Worm (Caenorhabditis elegans): ENCODE data around the gene Y43H11AL.1.

Y43H11AL.1 gene

DNA sequence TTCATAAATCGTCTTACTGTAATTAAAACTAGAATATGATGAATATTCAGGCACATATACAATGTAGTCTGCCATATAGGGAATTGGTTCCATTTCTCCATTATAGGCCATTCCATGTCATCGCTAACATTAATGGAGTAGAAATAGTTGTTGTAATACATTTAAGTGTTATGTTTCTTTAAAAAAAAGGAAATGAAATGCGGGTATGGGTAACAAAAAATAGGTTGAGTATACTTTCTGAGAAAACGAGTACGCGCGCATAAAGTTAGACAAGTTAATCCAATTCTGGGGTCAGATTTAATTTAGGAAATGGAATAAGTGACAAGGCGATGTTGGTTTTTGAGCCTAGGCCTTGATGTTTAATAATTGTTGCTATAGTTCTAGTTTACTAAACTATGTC, 58.9 kb downstream of the Y43H11AL.1 start, which contains the start of gene T01D1.7:
TSS of gene T01D1.7 (minus strand) at position 101 of the 400 bp plus-strand sequence.
- no peak for TF ChIP-seq nhr-76 (tag; optimal IDR thresholded peaks at IDR 0.05)
- no peak for TF ChIP-seq eor-1 (tag; optimal IDR thresholded peaks at IDR 0.05)
- no peak for TF ChIP-seq ama-1 (optimal IDR thresholded peaks at IDR 0.05)
- no peak for TF ChIP-seq tbx-2 (tag; optimal IDR thresholded peaks at IDR 0.05)
- no peak for TF ChIP-seq unc-62 (GFP tag; optimal IDR thresholded peaks at IDR 0.05)
- no peak for TF ChIP-seq nhr-25 (tag; optimal IDR thresholded peaks at IDR 0.05)
- no peak for TF ChIP-seq nhr-43 (tag; optimal IDR thresholded peaks at IDR 0.05; ENCODE audit: poor library complexity, severe bottlenecking)
- no peak for TF ChIP-seq nhr-237 (tag; optimal IDR thresholded peaks at IDR 0.05)
- no peak for TF ChIP-seq fkh-10 (GFP tag; optimal IDR thresholded peaks at IDR 0.05)
- no peak for TF ChIP-seq ZK546.5 (tag; optimal IDR thresholded peaks at IDR 0.05)
- TF ChIP-seq R02D3.7 (tag; optimal IDR thresholded peaks at IDR 0.05) = no peak
